Worm (Caenorhabditis elegans): ENCODE data around the gene sri-66.

Gene sri-66

ce11 chrV:17059987-17060386, at the start of gene sri-66:
Gene sri-66 (plus strand): TSS chrV:17060287.
- no peak for TF ChIP-seq lag-1 (GFP tag; IDR thresholded peaks at IDR 0.05)
- no peak for TF ChIP-seq ceh-27 (GFP tag; optimal IDR thresholded peaks at IDR 0.05)
- no peak for TF ChIP-seq B0035.1 (tag; optimal IDR thresholded peaks at IDR 0.05)
- TF ChIP-seq fkh-3 (tag; optimal IDR thresholded peaks at IDR 0.05) = no peak
- TF ChIP-seq hrde-1 (tag; optimal IDR thresholded peaks at IDR 0.05; ENCODE audit: borderline replicate concordance) = no peak
- TF ChIP-seq K11D2.4 (GFP tag; IDR thresholded peaks at IDR 0.05) = no peak

ce11 chrV:17013232-17013631, 46.9 kb upstream of the sri-66 start, which contains the start of gene clec-241:
Gene clec-241 (minus strand): TSS chrV:17013332.
- no peak for TF ChIP-seq B0261.1 (tag; optimal IDR thresholded peaks at IDR 0.05)
- no peak for TF ChIP-seq zim-3 (tag; optimal IDR thresholded peaks at IDR 0.05)

ce11 chrV:17014050-17014449, 46.0 kb upstream of the sri-66 start, which contains the start of gene clc-13:
Gene clc-13 (plus strand): TSS chrV:17014408.
- no peak for TF ChIP-seq lin-54 (GFP tag; optimal IDR thresholded peaks at IDR 0.05)
- TF ChIP-seq Y53F4B.3 (GFP tag; IDR thresholded peaks at IDR 0.05) = no peak
- no peak for TF ChIP-seq C17E4.6 (GFP tag; IDR thresholded peaks at IDR 0.05)
- TF ChIP-seq dox-1 (GFP tag; IDR thresholded peaks at IDR 0.05) = 0 out of 2 replicates have a peak, but pooled peaks have one; percentile 28
- TF ChIP-seq ztf-18 (tag; optimal IDR thresholded peaks at IDR 0.05) = no peak
- no peak for TF ChIP-seq bed-1 (GFP tag; IDR thresholded peaks at IDR 0.05)
- no peak for TF ChIP-seq him-1 (tag; optimal IDR thresholded peaks at IDR 0.05)
- peak; percentile 44 for TF ChIP-seq nhr-80 (tag; optimal IDR thresholded peaks at IDR 0.05)
- peak; percentile 20 for TF ChIP-seq ets-4 (GFP tag; optimal IDR thresholded peaks at IDR 0.05)

DNA sequence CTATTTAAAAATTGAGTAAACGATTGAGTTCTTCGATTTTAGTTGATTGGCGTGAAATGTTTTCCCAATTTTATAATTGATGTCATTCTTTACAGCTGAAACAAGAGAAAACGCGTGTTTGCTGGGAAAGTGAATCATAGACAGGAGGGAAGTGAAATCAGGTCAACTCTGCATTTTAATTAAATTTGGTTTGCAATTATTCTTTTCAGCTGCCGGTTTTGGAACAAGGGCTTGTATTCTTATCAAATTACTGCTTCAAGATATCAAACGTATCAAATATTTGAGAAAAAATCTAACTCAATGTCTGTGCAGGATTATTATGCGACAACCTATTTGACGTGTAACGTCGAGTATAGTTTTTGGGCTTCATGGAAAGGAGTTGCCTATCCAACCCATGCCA, 43.3 kb upstream of the sri-66 start, which contains the start of gene srh-97:
TSS of gene srh-97 (plus strand) at position 301 of the 400 bp plus-strand sequence.
- TF ChIP-seq lin-40 (tag; optimal IDR thresholded peaks at IDR 0.05) (no peak), ceh-91 (GFP tag; IDR thresholded peaks at IDR 0.05) (no peak), snpc-4 (GFP tag; optimal IDR thresholded peaks at IDR 0.05) (no peak), snpc-4 (tag; optimal IDR thresholded peaks at IDR 0.05) (no peak), pha-4 (tag; optimal IDR thresholded peaks at IDR 0.05) (no peak), dox-1 (GFP tag; IDR thresholded peaks at IDR 0.05) (no peak), ztf-25 (GFP tag; IDR thresholded peaks at IDR 0.05) (no peak), somi-1 (GFP tag; optimal IDR thresholded peaks at IDR 0.05) (no peak), snpc-3.4 (tag; optimal IDR thresholded peaks at IDR 0.05) (no peak), unc-130 (GFP tag; optimal IDR thresholded peaks at IDR 0.05) (no peak), aptf-2 (GFP tag; conservative IDR thresholded peaks at IDR 0.05) (no peak), unc-62 (GFP tag; optimal IDR thresholded peaks at IDR 0.05) (no peak), egl-18 (GFP tag; IDR thresholded peaks at IDR 0.05) (no peak), C06A6.2 (GFP tag; conservative IDR thresholded peaks at IDR 0.05) (no peak), ceh-79 (tag; optimal IDR thresholded peaks at IDR 0.05) (no peak), nfya-1 (tag; optimal IDR thresholded peaks at IDR 0.05; ENCODE audit: borderline replicate concordance, insufficient read depth) (no peak), tlf-1 (GFP tag; optimal IDR thresholded peaks at IDR 0.05) (no peak), Y67H2A.10 (GFP tag; conservative IDR thresholded peaks at IDR 0.05) (no peak), ztf-3 (GFP tag; optimal IDR thresholded peaks at IDR 0.05) (no peak), ztf-22 (GFP tag; optimal IDR thresholded peaks at IDR 0.05) (no peak), rcor-1 (GFP tag; IDR thresholded peaks at IDR 0.05) (no peak)

Data from whole organism, young adult.